Worm (Caenorhabditis elegans): Measurements from ENCODE around the gene vdac-1.

The vdac-1 gene

DNA sequence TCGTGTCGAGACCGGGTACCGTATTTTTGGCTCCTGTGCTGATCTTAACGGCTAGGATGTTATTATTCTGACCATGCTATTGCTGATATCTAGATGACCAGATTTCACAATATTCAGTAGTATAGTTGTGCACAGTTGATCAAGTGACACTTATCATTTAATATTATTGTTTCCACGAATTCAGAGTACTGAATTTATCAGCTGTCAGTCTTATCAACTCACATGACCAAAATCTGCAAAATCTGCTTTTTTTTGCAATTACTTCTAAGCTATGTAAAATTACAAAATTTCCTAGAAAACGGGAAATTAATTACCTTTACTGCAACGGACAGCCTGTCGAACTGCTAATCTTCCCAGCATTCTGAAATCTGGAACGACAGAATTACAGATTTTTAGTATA, 42.8 kb upstream of the vdac-1 start, which contains the start of gene pam-1:
Gene pam-1, minus strand, starts transcription at position 368 of the 400 bp plus-strand sequence.
- TF ChIP-seq snpc-4 (tag; optimal IDR thresholded peaks at IDR 0.05) (no peak), nhr-2 (tag; optimal IDR thresholded peaks at IDR 0.05) (no peak), lin-32 (GFP tag; optimal IDR thresholded peaks at IDR 0.05) (no peak), sptf-1 (tag; optimal IDR thresholded peaks at IDR 0.05) (no peak), mab-5 (tag; optimal IDR thresholded peaks at IDR 0.05) (no peak), nhr-76 (tag; optimal IDR thresholded peaks at IDR 0.05) (no peak)

DNA sequence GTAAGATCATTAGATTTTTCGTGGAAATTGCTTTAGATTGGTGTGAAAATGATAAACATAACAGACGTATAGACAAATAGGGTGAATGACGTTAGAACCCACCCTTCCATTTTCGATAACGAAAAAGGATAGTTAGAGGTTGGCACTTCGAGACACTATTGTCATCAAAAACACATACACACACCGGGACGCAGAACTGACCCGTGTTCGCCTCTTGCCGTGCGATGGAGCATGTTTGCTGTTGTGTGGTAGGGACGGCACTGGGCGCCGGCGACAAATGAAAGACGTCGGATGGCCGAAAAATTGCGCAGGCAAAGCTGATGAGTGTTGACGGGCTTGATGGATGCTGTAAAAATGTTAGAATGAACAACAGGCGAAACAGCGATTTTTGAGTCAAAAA, 42.2 kb upstream of the vdac-1 start:
- TF ChIP-seq nhr-28 (tag; optimal IDR thresholded peaks at IDR 0.05) (no peak), ceh-43 (GFP tag; optimal IDR thresholded peaks at IDR 0.05) (no peak), lin-13 (tag; optimal IDR thresholded peaks at IDR 0.05) (no peak), ztf-11 (tag; optimal IDR thresholded peaks at IDR 0.05) (no peak), mab-5 (tag; optimal IDR thresholded peaks at IDR 0.05) (no peak), nhr-76 (tag; optimal IDR thresholded peaks at IDR 0.05) (no peak), unc-120 (tag; optimal IDR thresholded peaks at IDR 0.05; ENCODE audit: poor library complexity, severe bottlenecking) (no peak), drap-1 (GFP tag; optimal IDR thresholded peaks at IDR 0.05) (no peak), flh-1 (GFP tag; optimal IDR thresholded peaks at IDR 0.05) (no peak), nhr-12 (tag; optimal IDR thresholded peaks at IDR 0.05) (no peak), ceh-83 (GFP tag; optimal IDR thresholded peaks at IDR 0.05) (no peak), tbx-8 (GFP tag; optimal IDR thresholded peaks at IDR 0.05) (no peak), sem-2 (GFP tag; optimal IDR thresholded peaks at IDR 0.05) (no peak), elt-3 (tag; optimal IDR thresholded peaks at IDR 0.05) (no peak), ces-1 (GFP tag; optimal IDR thresholded peaks at IDR 0.05) (no peak), cnd-1 (tag; optimal IDR thresholded peaks at IDR 0.05) (no peak), elt-1 (tag; optimal IDR thresholded peaks at IDR 0.05; ENCODE audit: borderline replicate concordance, insufficient read depth) (no peak), mls-2 (tag; optimal IDR thresholded peaks at IDR 0.05) (no peak), ceh-39 (tag; optimal IDR thresholded peaks at IDR 0.05) (no peak), unc-62 (GFP tag; optimal IDR thresholded peaks at IDR 0.05) (no peak)

DNA sequence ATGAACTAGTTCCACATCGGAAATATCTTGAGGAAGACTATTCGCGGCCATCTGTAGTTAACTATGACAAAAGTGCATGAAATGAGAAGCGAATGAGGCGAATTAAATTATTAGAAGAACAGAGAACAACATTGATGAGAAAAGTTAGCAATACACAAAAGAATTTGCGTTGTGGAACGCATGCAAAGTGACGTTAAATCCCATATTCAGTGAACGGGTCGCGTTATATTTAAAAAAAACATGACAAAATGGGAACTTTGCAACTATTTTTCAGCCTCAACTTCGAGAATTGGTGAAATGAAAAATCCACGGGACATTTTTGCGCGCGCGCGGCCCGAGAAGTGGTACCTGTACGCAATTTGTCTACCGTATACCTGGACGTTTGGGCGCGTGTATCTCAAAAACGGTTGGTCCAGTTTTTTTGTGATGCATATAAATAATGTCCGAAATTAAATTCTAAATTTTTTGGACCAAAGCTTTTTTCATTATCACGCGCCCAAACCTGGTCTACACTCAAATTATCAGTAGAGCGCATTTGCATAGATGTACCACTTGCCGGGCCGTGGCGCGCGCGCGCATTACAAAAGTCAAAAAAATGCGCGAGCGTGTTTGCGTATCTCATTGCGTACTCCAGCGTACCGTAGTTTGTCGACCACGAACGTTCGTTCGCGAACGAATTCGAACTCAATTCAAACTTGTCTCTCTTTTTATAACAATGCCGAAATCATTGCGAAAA, 40.3 kb upstream of the vdac-1 start, which contains the start of the genes cdd-2 and oef-1:
Gene cdd-2, minus strand, starts transcription at position 51 of the 736 bp plus-strand sequence.
Gene oef-1, plus strand, starts transcription at position 575 of the 736 bp plus-strand sequence.
- TF ChIP-seq hlh-1 (tag; optimal IDR thresholded peaks at IDR 0.05) = no peak
- TF ChIP-seq lsy-2 (tag; optimal IDR thresholded peaks at IDR 0.05) = no peak

- TF ChIP-seq nhr-2 (tag; optimal IDR thresholded peaks at IDR 0.05) (no peak), mab-5 (tag; optimal IDR thresholded peaks at IDR 0.05) (no peak), ceh-83 (GFP tag; optimal IDR thresholded peaks at IDR 0.05) (no peak), bed-3 (GFP tag; optimal IDR thresholded peaks at IDR 0.05) (no peak), lsy-2 (tag; optimal IDR thresholded peaks at IDR 0.05) (no peak), unc-62 (GFP tag; optimal IDR thresholded peaks at IDR 0.05) (no peak), zip-8 (tag; optimal IDR thresholded peaks at IDR 0.05) (no peak), flh-1 (GFP tag; optimal IDR thresholded peaks at IDR 0.05) (no peak)
These were observed 36.0 kb upstream of the vdac-1 start for ce11 chrIV:7543662-7544061.

ce11 chrIV:7542485-7543001, 34.9 kb upstream of the vdac-1 start, which contains the start of gene R05G6.10:
Gene R05G6.10 (minus strand): TSS chrIV:7542535.
- TF ChIP-seq ces-1 (GFP tag; optimal IDR thresholded peaks at IDR 0.05) (peak; percentile 95), mep-1 (tag; optimal IDR thresholded peaks at IDR 0.05) (no peak)

ce11 chrIV:7532360-7532759, 24.7 kb upstream of the vdac-1 start, which contains the start of gene R05G6.1:
Gene R05G6.1 (plus strand): TSS chrIV:7532660.
- TF ChIP-seq pha-4 (tag; optimal IDR thresholded peaks at IDR 0.05) = no peak
- TF ChIP-seq nhr-28 (tag; optimal IDR thresholded peaks at IDR 0.05) = no peak
- TF ChIP-seq lsy-2 (tag; optimal IDR thresholded peaks at IDR 0.05) = no peak
- TF ChIP-seq flh-1 (GFP tag; optimal IDR thresholded peaks at IDR 0.05) = no peak
- TF ChIP-seq mls-2 (tag; optimal IDR thresholded peaks at IDR 0.05) = no peak
- TF ChIP-seq sem-2 (GFP tag; optimal IDR thresholded peaks at IDR 0.05) = no peak
- TF ChIP-seq lin-13 (tag; optimal IDR thresholded peaks at IDR 0.05) = no peak
- TF ChIP-seq ces-1 (GFP tag; optimal IDR thresholded peaks at IDR 0.05) = no peak
- TF ChIP-seq hlh-1 (tag; optimal IDR thresholded peaks at IDR 0.05) = no peak
- TF ChIP-seq zip-8 (tag; optimal IDR thresholded peaks at IDR 0.05) = no peak
- TF ChIP-seq bed-3 (GFP tag; optimal IDR thresholded peaks at IDR 0.05) = no peak
- TF ChIP-seq ceh-43 (GFP tag; optimal IDR thresholded peaks at IDR 0.05) = no peak
- TF ChIP-seq ceh-39 (tag; optimal IDR thresholded peaks at IDR 0.05) = no peak
- TF ChIP-seq ztf-11 (tag; optimal IDR thresholded peaks at IDR 0.05) = no peak
- TF ChIP-seq ham-2 (GFP tag; optimal IDR thresholded peaks at IDR 0.05) = no peak
- TF ChIP-seq tbx-8 (GFP tag; optimal IDR thresholded peaks at IDR 0.05) = no peak

Data from whole organism, mixed stage, embryonic.